Worm (Caenorhabditis elegans): Measurements from ENCODE around the gene R10D12.10.

DNA sequence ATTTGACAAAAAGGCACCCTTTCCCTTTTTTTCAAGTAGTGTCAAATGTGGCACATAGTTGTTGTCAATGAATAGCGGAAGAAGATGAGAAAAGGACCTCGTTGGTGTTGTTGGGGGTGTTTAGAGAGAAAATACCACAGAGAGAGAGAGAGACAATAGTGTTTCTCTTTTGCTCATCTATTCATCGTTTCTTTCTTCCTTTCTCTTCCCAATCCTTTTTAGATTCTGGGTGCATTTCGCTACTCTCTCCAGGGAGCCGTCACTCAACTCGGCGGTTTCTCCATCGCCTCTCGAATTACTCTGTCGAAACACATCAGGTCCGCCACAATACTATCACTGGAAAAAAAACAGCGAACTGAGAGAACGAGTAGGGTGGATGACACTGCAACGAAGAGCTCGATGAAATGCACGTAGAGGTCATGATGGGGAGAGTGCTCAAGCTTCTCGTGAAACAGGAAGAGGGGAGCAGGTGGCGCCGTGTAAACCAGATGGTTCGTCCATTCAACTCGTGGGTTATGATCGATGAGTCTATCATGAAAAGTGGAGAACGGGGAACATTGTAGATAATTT is 45.5 kb upstream of the R10D12.10 start:
- TF ChIP-seq sdz-38 (tag; optimal IDR thresholded peaks at IDR 0.05) (no peak), attf-5 (GFP tag; optimal IDR thresholded peaks at IDR 0.05) (no peak), ceh-40 (GFP tag; IDR thresholded peaks at IDR 0.05) (no peak), unc-130 (GFP tag; optimal IDR thresholded peaks at IDR 0.05) (no peak), tbx-9 (tag; optimal IDR thresholded peaks at IDR 0.05; ENCODE audit: borderline replicate concordance) (no peak), akir-1 (GFP tag; optimal IDR thresholded peaks at IDR 0.05) (no peak), F22D6.2 (tag; optimal IDR thresholded peaks at IDR 0.05) (no peak), let-526 (GFP tag; IDR thresholded peaks at IDR 0.05) (no peak), T07F8.4 (tag; optimal IDR thresholded peaks at IDR 0.05) (no peak), F39B2.1 (GFP tag; IDR thresholded peaks at IDR 0.05) (no peak), F37B4.10 (GFP tag; IDR thresholded peaks at IDR 0.05) (no peak), lin-26 (GFP tag; IDR thresholded peaks at IDR 0.05) (no peak), ekl-4 (GFP tag; IDR thresholded peaks at IDR 0.05) (no peak)

Data from whole organism, young adult.